Worm (Caenorhabditis elegans) whole organism, L1 larva: ENCODE results near the gene srt-56.
"Not testable (repeated sequence)": the region's sequence is repeated elsewhere in the genome, so short reads cannot be mapped to it uniquely, and the experiment has no call there.

Experiments
- alr-1 ChIP-seq: fragments of 200-800 bp; sonication (Bioruptor generic); optimal IDR thresholded peaks from 2 replicates; lab custom pipeline; 2018; ENCODE audit warnings: borderline replicate concordance, mild to moderate bottlenecking, missing genetic modification characterization, missing compliant biosample characterization
- aly-2 ChIP-seq: fragments of 150-350 bp; optimal IDR thresholded peaks from 2 replicates; lab custom pipeline; 2014; ENCODE audit warnings: missing biosample characterization, missing genetic modification characterization
- dpl-1 ChIP-seq, 3 experiments: fragments of 150-350 bp in 2 of 3; sonication (generic microtip) in 1 of 3; optimal IDR thresholded peaks; 2 replicates each; lab custom pipeline; 2014 to 2017; ENCODE audit warnings: missing biosample characterization in 3 of 3, missing genetic modification characterization in 3 of 3, missing genetic modification reagents in 3 of 3
- fkh-10 ChIP-seq: sonication (generic microtip); optimal IDR thresholded peaks from 2 replicates; lab custom pipeline; 2017; ENCODE audit warnings: missing biosample characterization, missing genetic modification reagents, missing genetic modification characterization
- lin-15B ChIP-seq: fragments of 150-350 bp; sonication (generic microtip); optimal IDR thresholded peaks from 3 replicates; lab custom pipeline; 2014; ENCODE audit warnings: missing biosample characterization, missing genetic modification characterization
- nhr-77 ChIP-seq: fragments of 150-350 bp; optimal IDR thresholded peaks from 2 replicates; lab custom pipeline; 2014; ENCODE audit warnings: missing biosample characterization, missing genetic modification characterization
- pqm-1 ChIP-seq: sonication (generic microtip); optimal IDR thresholded peaks from 3 replicates; lab custom pipeline; 2017; ENCODE audit warnings: missing biosample characterization, missing genetic modification characterization
- unc-130 ChIP-seq: fragments of 150-350 bp; optimal IDR thresholded peaks from 2 replicates; lab custom pipeline; 2017; ENCODE audit warnings: missing biosample characterization, missing genetic modification characterization, inconsistent platforms

DNA sequence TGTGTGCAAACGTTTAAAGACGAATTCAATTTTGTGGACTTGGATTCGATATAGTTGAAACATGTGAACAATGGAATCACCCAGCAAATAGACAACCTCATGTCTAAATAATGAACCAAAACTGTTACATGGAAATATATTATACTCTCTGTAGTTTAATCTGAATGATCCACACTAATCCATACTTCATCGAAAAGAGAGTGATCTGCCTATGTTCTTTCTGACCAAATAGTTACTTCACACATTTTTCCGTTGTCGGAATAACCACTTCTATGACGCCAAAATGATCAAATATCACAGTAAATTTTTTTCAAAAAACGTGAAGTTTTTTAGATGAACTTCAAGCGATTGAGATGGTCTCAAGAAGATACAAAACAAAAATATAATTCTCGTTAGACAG lies 19.6 kb downstream of the srt-56 start, which contains the start of gene Y73C8C.4:
- not testable (repeated sequence) for TF ChIP-seq nhr-77 (tag; lab: Kevin White, UChicago); lin-15B (tag; lab: Kevin White, UChicago); alr-1; unc-130; aly-2; pqm-1 (tag; lab: Kevin White, UChicago); dpl-1 (GFP tag; optimal IDR thresholded peaks at IDR 0.05; lab: Kevin White, UChicago); fkh-10
